Worm (Caenorhabditis elegans) whole organism, L3 larva: Measurements from ENCODE around the gene Y97E10AR.6.

ENCODE experiments used
- elt-3 ChIP-seq, 3 experiments: fragments of 150-350 bp in 1 of 3; sonication (generic microtip) in 2 of 3; optimal IDR thresholded peaks; 2 replicates in 2 of 3; 4 replicates in 1 of 3; lab custom pipeline; 2014 to 2017; ENCODE audit warnings: missing biosample characterization in 3 of 3, missing genetic modification characterization in 3 of 3
- nhr-28 ChIP-seq: fragments of 150-350 bp; optimal IDR thresholded peaks from 2 replicates; lab custom pipeline; 2014; ENCODE audit warnings: missing biosample characterization, missing genetic modification characterization
- pqm-1 ChIP-seq: fragments of 150-350 bp; optimal IDR thresholded peaks from 2 replicates; lab custom pipeline; 2017; ENCODE audit warnings: missing biosample characterization, missing genetic modification characterization, inconsistent platforms
- unc-62 ChIP-seq: fragments of 150-350 bp; sonication (generic microtip); optimal IDR thresholded peaks from 4 replicates; lab custom pipeline; 2014; ENCODE audit warnings: missing biosample characterization, missing genetic modification reagents, missing genetic modification characterization

DNA sequence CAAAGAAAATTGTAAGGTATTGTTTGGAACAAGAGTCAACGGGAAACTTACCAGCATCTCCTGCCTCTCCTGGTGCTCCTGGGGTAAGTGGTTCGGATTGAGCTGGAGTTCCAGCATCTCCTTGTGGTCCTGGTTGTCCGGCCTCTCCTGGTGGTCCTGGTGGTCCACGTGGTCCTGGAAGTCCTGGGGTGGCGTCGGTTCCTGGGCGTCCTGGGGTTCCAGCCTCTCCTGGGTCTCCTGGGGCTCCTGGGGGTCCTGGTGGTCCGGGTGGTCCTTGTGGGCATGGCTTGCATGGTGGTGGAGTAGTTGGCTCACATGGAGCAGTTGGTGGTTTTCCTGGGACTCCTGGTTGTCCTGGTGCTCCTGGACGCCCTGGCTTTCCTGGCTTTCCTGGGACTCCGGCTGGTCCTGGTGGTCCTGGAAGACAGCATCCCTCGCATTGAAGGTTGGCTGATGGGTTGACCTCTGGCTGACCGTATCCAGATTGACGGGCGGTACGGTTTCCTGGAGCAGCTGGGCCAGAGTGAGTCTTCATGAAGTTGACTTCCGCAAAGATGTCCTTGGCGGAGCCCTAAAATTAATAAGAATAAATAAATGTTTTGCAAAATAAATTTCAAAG lies 36.4 kb upstream of the Y97E10AR.6 start:
- no peak for TF ChIP-seq nhr-28 (tag; lab: Kevin White, UChicago)
- no peak for TF ChIP-seq unc-62 (GFP tag; lab: Kevin White, UChicago)
- TF ChIP-seq pqm-1 = no peak
- TF ChIP-seq elt-3 (tag; optimal IDR thresholded peaks at IDR 0.05; lab: Kevin White, UChicago) = no peak
